Worm (Caenorhabditis elegans) whole organism, L2 larva: ENCODE results near the gene unc-39.

Experiments used
- C34F6.9 ChIP-seq: fragments of 150-350 bp; optimal IDR thresholded peaks from 2 replicates; lab custom pipeline; 2014; ENCODE audit warnings: missing biosample characterization, missing genetic modification characterization
- F13H6.1 ChIP-seq: sonication (generic microtip); optimal IDR thresholded peaks from 2 replicates; lab custom pipeline; 2016; ENCODE audit warnings: missing genetic modification characterization, missing compliant biosample characterization
- R02D3.7 ChIP-seq: fragments of 150-350 bp; optimal IDR thresholded peaks from 2 replicates; lab custom pipeline; 2014; ENCODE audit warnings: missing biosample characterization, missing genetic modification characterization
- Y55F3AM.14 ChIP-seq: fragments of 200-800 bp; sonication (Bioruptor generic); optimal IDR thresholded peaks from 2 replicates; lab custom pipeline; 2018; ENCODE audit warnings: mild to moderate bottlenecking, missing genetic modification characterization, missing compliant biosample characterization
- ZK546.5 ChIP-seq: sonication (generic microtip); optimal IDR thresholded peaks from 2 replicates; lab custom pipeline; 2017; ENCODE audit warnings: missing biosample characterization, missing genetic modification characterization
- alr-1 ChIP-seq: fragments of 150-350 bp; optimal IDR thresholded peaks from 2 replicates; lab custom pipeline; 2014; ENCODE audit warnings: missing biosample characterization, missing genetic modification characterization
- ama-1 ChIP-seq: fragments of 150-350 bp; optimal IDR thresholded peaks from 2 replicates; lab custom pipeline; 2018; ENCODE audit warnings: inconsistent platforms
- blmp-1 ChIP-seq: sonication (generic microtip); optimal IDR thresholded peaks from 2 replicates; lab custom pipeline; 2017; ENCODE audit warnings: missing genetic modification characterization, mild to moderate bottlenecking, missing compliant biosample characterization, antibody characterized with exemption, moderate library complexity; ENCODE audit not compliant: insufficient read depth
- ceh-16 ChIP-seq: fragments of 150-350 bp; optimal IDR thresholded peaks from 2 replicates; lab custom pipeline; 2014; ENCODE audit warnings: missing biosample characterization, missing genetic modification characterization
- ceh-82 ChIP-seq: fragments of 150-350 bp; optimal IDR thresholded peaks from 2 replicates; lab custom pipeline; 2014; ENCODE audit warnings: missing biosample characterization, missing genetic modification characterization
- crh-2 ChIP-seq: sonication (generic microtip); optimal IDR thresholded peaks from 2 replicates; lab custom pipeline; 2017; ENCODE audit warnings: missing biosample characterization, missing genetic modification characterization
- elt-1 ChIP-seq: fragments of 150-350 bp; optimal IDR thresholded peaks from 2 replicates; lab custom pipeline; 2014; ENCODE audit warnings: missing biosample characterization, missing genetic modification characterization
- elt-3 ChIP-seq: sonication (generic microtip); optimal IDR thresholded peaks from 2 replicates; lab custom pipeline; 2017; ENCODE audit warnings: missing biosample characterization, missing genetic modification characterization
- fos-1 ChIP-seq: fragments of 150-350 bp; optimal IDR thresholded peaks from 2 replicates; lab custom pipeline; 2014; ENCODE audit warnings: missing biosample characterization, missing genetic modification characterization
- gmeb-1 ChIP-seq: fragments of 150-350 bp; optimal IDR thresholded peaks from 2 replicates; lab custom pipeline; 2014; ENCODE audit warnings: missing biosample characterization, missing genetic modification characterization
- lin-11 ChIP-seq: fragments of 150-350 bp; sonication (generic microtip); optimal IDR thresholded peaks from 2 replicates; lab custom pipeline; 2014; ENCODE audit warnings: missing biosample characterization, missing genetic modification characterization, inconsistent platforms, mixed read lengths
- lin-39 ChIP-seq: fragments of 150-350 bp; optimal IDR thresholded peaks from 2 replicates; lab custom pipeline; 2014; ENCODE audit warnings: missing biosample characterization, missing genetic modification reagents, missing genetic modification characterization
- lsy-2 ChIP-seq, 2 experiments: fragments of 150-350 bp in 1 of 2; sonication (generic microtip) in 1 of 2; optimal IDR thresholded peaks; 2 replicates each; lab custom pipeline; 2014 to 2017; ENCODE audit warnings: missing biosample characterization in 2 of 2, missing genetic modification characterization in 2 of 2
- mab-5 ChIP-seq: fragments of 150-350 bp; optimal IDR thresholded peaks from 2 replicates; lab custom pipeline; 2014; ENCODE audit warnings: missing biosample characterization, missing genetic modification characterization
- mbf-1 ChIP-seq: sonication (generic microtip); optimal IDR thresholded peaks from 2 replicates; lab custom pipeline; 2017; ENCODE audit warnings: missing biosample characterization, missing genetic modification characterization
- mdl-1 ChIP-seq, 2 experiments: fragments of 150-350 bp in 1 of 2; sonication (generic microtip) in 1 of 2; optimal IDR thresholded peaks; 2 replicates each; lab custom pipeline; 2017; ENCODE audit warnings: missing biosample characterization in 2 of 2, missing genetic modification characterization in 2 of 2
- nhr-10 ChIP-seq: sonication (generic microtip); optimal IDR thresholded peaks from 2 replicates; lab custom pipeline; 2017; ENCODE audit warnings: missing biosample characterization, missing genetic modification characterization
- nhr-11 ChIP-seq: fragments of 150-350 bp; optimal IDR thresholded peaks from 2 replicates; lab custom pipeline; 2014; ENCODE audit warnings: missing biosample characterization, missing genetic modification characterization
- nhr-12 ChIP-seq: fragments of 150-350 bp; optimal IDR thresholded peaks from 2 replicates; lab custom pipeline; 2014; ENCODE audit warnings: missing biosample characterization, missing genetic modification characterization
- nhr-129 ChIP-seq: fragments of 150-350 bp; optimal IDR thresholded peaks from 2 replicates; lab custom pipeline; 2014; ENCODE audit warnings: missing biosample characterization, missing genetic modification characterization
- nhr-21 ChIP-seq: fragments of 150-350 bp; optimal IDR thresholded peaks from 2 replicates; lab custom pipeline; 2014; ENCODE audit warnings: missing biosample characterization, missing genetic modification characterization
- nhr-23 ChIP-seq: fragments of 150-350 bp; optimal IDR thresholded peaks from 2 replicates; lab custom pipeline; 2014; ENCODE audit warnings: missing biosample characterization, missing genetic modification reagents, missing genetic modification characterization
- nhr-237 ChIP-seq: fragments of 150-350 bp; optimal IDR thresholded peaks from 2 replicates; lab custom pipeline; 2014; ENCODE audit warnings: missing biosample characterization, missing genetic modification characterization
- nhr-25 ChIP-seq: fragments of 150-350 bp; sonication (generic microtip); optimal IDR thresholded peaks from 3 replicates; lab custom pipeline; 2014; ENCODE audit warnings: missing biosample characterization, missing genetic modification characterization
- nhr-6 ChIP-seq: fragments of 150-350 bp; optimal IDR thresholded peaks from 2 replicates; lab custom pipeline; 2014; ENCODE audit warnings: missing biosample characterization, missing genetic modification characterization
- nhr-77 ChIP-seq: fragments of 150-350 bp; optimal IDR thresholded peaks from 2 replicates; lab custom pipeline; 2014; ENCODE audit warnings: missing biosample characterization, missing genetic modification characterization
- peb-1 ChIP-seq: fragments of 150-350 bp; optimal IDR thresholded peaks from 2 replicates; lab custom pipeline; 2014; ENCODE audit warnings: missing biosample characterization, missing genetic modification characterization
- sem-4 ChIP-seq: fragments of 150-350 bp; optimal IDR thresholded peaks from 2 replicates; lab custom pipeline; 2014; ENCODE audit warnings: missing biosample characterization, missing genetic modification reagents, missing genetic modification characterization
- skn-1 ChIP-seq: sonication (generic microtip); optimal IDR thresholded peaks from 2 replicates; lab custom pipeline; 2017; ENCODE audit warnings: missing biosample characterization, missing genetic modification characterization
- sma-3 ChIP-seq: sonication (generic microtip); optimal IDR thresholded peaks from 2 replicates; lab custom pipeline; 2016; ENCODE audit warnings: missing genetic modification reagents, missing genetic modification characterization, missing compliant biosample characterization
- sma-9 ChIP-seq, 2 experiments: fragments of 150-350 bp in 1 of 2; sonication (generic microtip) in 1 of 2; optimal IDR thresholded peaks; 2 replicates each; lab custom pipeline; 2014 to 2016; ENCODE audit warnings: missing genetic modification characterization in 2 of 2, mild to moderate bottlenecking in 1 of 2, missing biosample characterization in 1 of 2, missing compliant biosample characterization in 1 of 2, missing genetic modification reagents in 1 of 2, moderate library complexity in 1 of 2
- snpc-4 ChIP-seq: fragments of 150-350 bp; optimal IDR thresholded peaks from 2 replicates; lab custom pipeline; 2014; ENCODE audit warnings: missing biosample characterization, missing genetic modification characterization
- unc-39 ChIP-seq: fragments of 150-350 bp; optimal IDR thresholded peaks from 2 replicates; lab custom pipeline; 2014; ENCODE audit warnings: missing biosample characterization, missing genetic modification characterization
- unc-55 ChIP-seq: fragments of 150-350 bp; sonication (generic microtip); optimal IDR thresholded peaks from 3 replicates; lab custom pipeline; 2014; ENCODE audit warnings: missing biosample characterization, missing genetic modification reagents, missing genetic modification characterization
- unc-62 ChIP-seq: fragments of 150-350 bp; optimal IDR thresholded peaks from 2 replicates; lab custom pipeline; 2014; ENCODE audit warnings: missing biosample characterization, missing genetic modification reagents, missing genetic modification characterization
- zag-1 ChIP-seq: fragments of 150-350 bp; optimal IDR thresholded peaks from 2 replicates; lab custom pipeline; 2014; ENCODE audit warnings: missing biosample characterization, missing genetic modification characterization
- ztf-1 ChIP-seq: fragments of 200-800 bp; sonication (Bioruptor generic); conservative IDR thresholded peaks from 2 replicates; pipeline ENCODE4 v1.3.6; 2022; ENCODE audit warnings: missing genetic modification characterization, missing compliant biosample characterization
- ztf-11 ChIP-seq: sonication (generic microtip); optimal IDR thresholded peaks from 2 replicates; lab custom pipeline; 2017; ENCODE audit warnings: missing biosample characterization, missing genetic modification characterization
- ztf-4 ChIP-seq: fragments of 150-350 bp; optimal IDR thresholded peaks from 2 replicates; lab custom pipeline; 2014; ENCODE audit warnings: missing biosample characterization, missing genetic modification characterization

The unc-39 gene

ce11 chrV:14334901-14335300 is 38.0 kb upstream of the unc-39 start, which contains the start of gene srm-5:
Gene srm-5, plus strand, starts transcription at chrV:14335201.
- no peak for TF ChIP-seq gmeb-1 (tag; lab: Kevin White, UChicago)
- TF ChIP-seq nhr-10 (tag; lab: Kevin White, UChicago), result no peak
- no peak for TF ChIP-seq lsy-2 (tag; optimal IDR thresholded peaks at IDR 0.05; lab: Kevin White, UChicago)
- TF ChIP-seq ztf-1 (GFP tag; lab: Robert Waterston, UW), result no peak

DNA sequence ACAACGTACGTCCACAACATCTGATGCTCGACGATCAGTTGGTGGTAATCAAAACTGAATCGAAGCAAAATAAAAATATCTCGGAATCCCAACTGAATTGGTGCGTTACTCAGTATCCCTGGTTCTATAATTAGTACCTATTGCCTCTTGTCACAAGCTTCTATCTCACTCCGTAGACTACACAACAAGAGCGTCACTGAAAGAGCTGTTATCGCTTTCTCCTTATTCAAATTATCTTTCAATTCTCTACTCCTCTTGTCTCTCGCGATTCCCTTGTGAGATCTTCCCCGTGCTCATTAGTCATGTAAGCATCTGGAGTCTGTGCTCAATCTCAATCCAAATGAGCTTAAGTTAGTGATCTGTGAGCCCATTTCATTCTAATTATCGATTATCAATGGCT is 36.2 kb upstream of the unc-39 start, which contains the start of gene srm-6:
srm-6 (plus strand) TSS at position 301 of the 400 bp plus-strand sequence.
- TF ChIP-seq sma-3 (GFP tag; lab: Kevin White, UChicago), result no peak
- TF ChIP-seq lsy-2 (tag; optimal IDR thresholded peaks at IDR 0.05; lab: Kevin White, UChicago), result no peak
- no peak for TF ChIP-seq gmeb-1 (tag; lab: Kevin White, UChicago)
- TF ChIP-seq nhr-21 (tag; lab: Kevin White, UChicago), result no peak
- no peak for TF ChIP-seq elt-3 (tag; lab: Kevin White, UChicago)
- no peak for TF ChIP-seq blmp-1 (tag; lab: Kevin White, UChicago)
- no peak for TF ChIP-seq ztf-11
- no peak for TF ChIP-seq C34F6.9 (tag; lab: Kevin White, UChicago)
- TF ChIP-seq ceh-82, result no peak
- TF ChIP-seq F13H6.1 (tag; lab: Kevin White, UChicago), result no peak
- no peak for TF ChIP-seq nhr-6 (tag; lab: Kevin White, UChicago)
- no peak for TF ChIP-seq skn-1 (tag; lab: Kevin White, UChicago)
- TF ChIP-seq nhr-12, result no peak
- no peak for TF ChIP-seq nhr-11 (tag; lab: Kevin White, UChicago)
- no peak for TF ChIP-seq zag-1
- no peak for TF ChIP-seq R02D3.7 (tag; lab: Kevin White, UChicago)
- no peak for TF ChIP-seq ztf-4
- no peak for TF ChIP-seq crh-2 (tag; lab: Kevin White, UChicago)
- no peak for TF ChIP-seq Y55F3AM.14 (GFP tag; lab: Kevin White, UChicago)
- no peak for TF ChIP-seq nhr-23

- TF ChIP-seq ztf-4 (no peak), ztf-11 (no peak), R02D3.7 (tag; lab: Kevin White, UChicago) (no peak), fos-1 (tag; lab: Kevin White, UChicago) (no peak), F13H6.1 (tag; lab: Kevin White, UChicago) (no peak), mab-5 (tag; lab: Kevin White, UChicago) (no peak), skn-1 (tag; lab: Kevin White, UChicago) (no peak)
Observed at ce11 chrV:14341672-14342071, 31.2 kb upstream of the unc-39 start, which contains the start of gene F47B8.10. Gene F47B8.10, plus strand, starts transcription at chrV:14341972.

ce11 chrV:14347234-14347826 is 25.5 kb upstream of the unc-39 start, which contains the start of gene cept-2:
Gene cept-2, plus strand, starts transcription at chrV:14347766.
- TF ChIP-seq R02D3.7 (tag; lab: Kevin White, UChicago), result peak; percentile 30
- peak; percentile 94 for TF ChIP-seq crh-2 (tag; lab: Kevin White, UChicago)
- TF ChIP-seq Y55F3AM.14 (GFP tag; lab: Kevin White, UChicago), result peak; percentile 12
- TF ChIP-seq ama-1 (lab: Kevin White, UChicago), result peak; percentile 53
- peak; percentile 64 for TF ChIP-seq ceh-16 (tag; lab: Kevin White, UChicago)
- no peak for TF ChIP-seq nhr-10 (tag; lab: Kevin White, UChicago)
- peak; percentile 76 for TF ChIP-seq fos-1 (tag; lab: Kevin White, UChicago)
- peak; percentile 88 for TF ChIP-seq mab-5 (tag; lab: Kevin White, UChicago)
- peak; percentile 87 for TF ChIP-seq snpc-4 (tag; lab: Kevin White, UChicago)
- no peak for TF ChIP-seq unc-62 (GFP tag; lab: Kevin White, UChicago)
- peak; percentile 100 for TF ChIP-seq unc-55 (GFP tag; lab: Kevin White, UChicago)
- TF ChIP-seq nhr-6 (tag; lab: Kevin White, UChicago), result no peak
- peak; percentile 29 for TF ChIP-seq ZK546.5 (tag; lab: Kevin White, UChicago)
- TF ChIP-seq nhr-25, result no peak
- TF ChIP-seq mbf-1 (tag; lab: Kevin White, UChicago), result no peak
- TF ChIP-seq elt-3 (tag; lab: Kevin White, UChicago), result no peak
- peak; percentile 96 for TF ChIP-seq lin-11 (tag; lab: Kevin White, UChicago)
- TF ChIP-seq skn-1 (tag; lab: Kevin White, UChicago), result peak; percentile 86
- peak; percentile 95 for TF ChIP-seq nhr-129 (tag; lab: Kevin White, UChicago)
- TF ChIP-seq elt-1 (tag; lab: Kevin White, UChicago), result no peak
- TF ChIP-seq ztf-4, result peak; percentile 85
- TF ChIP-seq sma-3 (GFP tag; lab: Kevin White, UChicago), result peak; percentile 95
- peak in 1 of 2 experiments; percentile 46 for TF ChIP-seq mdl-1 (tag; optimal IDR thresholded peaks at IDR 0.05; lab: Kevin White, UChicago)
- no peak for TF ChIP-seq nhr-12
- no peak for TF ChIP-seq nhr-23
- no peak for TF ChIP-seq peb-1
- no peak for TF ChIP-seq alr-1 (tag; lab: Kevin White, UChicago)
- no peak for TF ChIP-seq lin-39
- TF ChIP-seq blmp-1 (tag; lab: Kevin White, UChicago), result peak; percentile 87
- TF ChIP-seq unc-39 (tag; lab: Kevin White, UChicago), result no peak
- TF ChIP-seq nhr-237 (tag; lab: Kevin White, UChicago), result no peak
- peak; percentile 97 for TF ChIP-seq C34F6.9 (tag; lab: Kevin White, UChicago)
- TF ChIP-seq sma-9 (GFP tag; optimal IDR thresholded peaks at IDR 0.05; lab: Kevin White, UChicago), result peak; percentile 94
- no peak for TF ChIP-seq sma-9 (tag; optimal IDR thresholded peaks at IDR 0.05; lab: Kevin White, UChicago)
- peak; percentile 91 for TF ChIP-seq nhr-21 (tag; lab: Kevin White, UChicago)
- peak; percentile 95 for TF ChIP-seq sem-4 (tag; lab: Kevin White, UChicago)
- TF ChIP-seq nhr-77 (tag; lab: Kevin White, UChicago), result peak; percentile 66
